Worm (Caenorhabditis elegans): ENCODE results near the gene B0334.4.

B0334.4 gene

ce11 chrII:11484600-11484999 lies 10.9 kb upstream of the B0334.4 start (continued):
- peak; percentile 40 for TF ChIP-seq fkh-10 (GFP tag; optimal IDR thresholded peaks at IDR 0.05)
- TF ChIP-seq nhr-28 (tag; optimal IDR thresholded peaks at IDR 0.05): no peak
- TF ChIP-seq nhr-237 (tag; optimal IDR thresholded peaks at IDR 0.05): no peak
- peak; percentile 72 to 91 for TF ChIP-seq lsy-2 (tag; optimal IDR thresholded peaks at IDR 0.05)
- TF ChIP-seq egl-27 (tag; optimal IDR thresholded peaks at IDR 0.05): peak in 1 of 2 experiments; percentile 25
- TF ChIP-seq tlp-1 (tag; optimal IDR thresholded peaks at IDR 0.05): no peak
- peak; percentile 14 for TF ChIP-seq ztf-4 (tag; optimal IDR thresholded peaks at IDR 0.05)
- peak; percentile 54 to 62 for TF ChIP-seq efl-1 (optimal IDR thresholded peaks at IDR 0.05)
- peak; percentile 50 to 96 for TF ChIP-seq efl-1 (GFP tag; optimal IDR thresholded peaks at IDR 0.05 in 1 of 2)
- peak; percentile 62 for TF ChIP-seq dsc-1 (tag; optimal IDR thresholded peaks at IDR 0.05)
- TF ChIP-seq unc-86 (tag; optimal IDR thresholded peaks at IDR 0.05): peak; percentile 16
- peak; percentile 70 for TF ChIP-seq swsn-7 (tag; optimal IDR thresholded peaks at IDR 0.05)
- TF ChIP-seq irx-1 (tag; optimal IDR thresholded peaks at IDR 0.05): peak; percentile 1

ce11 chrII:11485200-11485599 lies 10.3 kb upstream of the B0334.4 start, which contains the start of gene twk-5:
TSS of gene twk-5 (minus strand) at chrII:11485300.
- TF ChIP-seq lin-14 (GFP tag; optimal IDR thresholded peaks at IDR 0.05) (peak; percentile 17), hpl-2 (GFP tag; optimal IDR thresholded peaks at IDR 0.05) (no peak), ceh-63 (GFP tag; optimal IDR thresholded peaks at IDR 0.05) (no peak), lsy-2 (tag; optimal IDR thresholded peaks at IDR 0.05) (peak in 1 of 2 experiments; percentile 7), tlp-1 (tag; optimal IDR thresholded peaks at IDR 0.05) (no peak), swsn-7 (tag; optimal IDR thresholded peaks at IDR 0.05) (no peak), nhr-85 (tag) (peak; percentile 67), ceh-90 (tag; optimal IDR thresholded peaks at IDR 0.05) (no peak), unc-130 (tag; optimal IDR thresholded peaks at IDR 0.05) (no peak), nhr-47 (tag; optimal IDR thresholded peaks at IDR 0.05) (no peak), snu-23 (GFP tag; optimal IDR thresholded peaks at IDR 0.05) (peak; percentile 4)

- TF ChIP-seq dsc-1 (tag; optimal IDR thresholded peaks at IDR 0.05) (no peak), elt-3 (tag; optimal IDR thresholded peaks at IDR 0.05) (peak in 1 of 6 experiments; percentile 40), unc-30 (tag; optimal IDR thresholded peaks at IDR 0.05) (no peak), fkh-10 (GFP tag; optimal IDR thresholded peaks at IDR 0.05) (no peak), tbx-2 (tag; optimal IDR thresholded peaks at IDR 0.05) (no peak), nhr-90 (tag; optimal IDR thresholded peaks at IDR 0.05; ENCODE audit: poor library complexity) (peak; percentile 16), unc-130 (tag; optimal IDR thresholded peaks at IDR 0.05) (no peak), blmp-1 (tag; optimal IDR thresholded peaks at IDR 0.05) (peak; percentile 9), lin-14 (GFP tag; optimal IDR thresholded peaks at IDR 0.05) (peak; percentile 58), ztf-11 (tag; optimal IDR thresholded peaks at IDR 0.05) (no peak), lin-35 (GFP tag; optimal IDR thresholded peaks at IDR 0.05) (no peak), zag-1 (tag; optimal IDR thresholded peaks at IDR 0.05) (no peak), ztf-4 (tag; optimal IDR thresholded peaks at IDR 0.05) (no peak), pax-3 (tag; optimal IDR thresholded peaks at IDR 0.05) (no peak), nhr-85 (tag) (peak; percentile 77), ceh-90 (tag; optimal IDR thresholded peaks at IDR 0.05) (no peak), zip-4 (GFP tag; optimal IDR thresholded peaks at IDR 0.05) (no peak), nhr-20 (tag; optimal IDR thresholded peaks at IDR 0.05) (peak; percentile 28), snu-23 (GFP tag; optimal IDR thresholded peaks at IDR 0.05) (peak; percentile 39), sup-37 (GFP tag; optimal IDR thresholded peaks at IDR 0.05) (no peak)
These were observed 8.7 kb upstream of the B0334.4 start, which contains the start of gene ttr-18 for ce11 chrII:11486698-11487234. TSS of gene ttr-18 (minus strand) at chrII:11486748.

- TF ChIP-seq F16B12.6 (tag; optimal IDR thresholded peaks at IDR 0.05) (no peak), pag-3 (tag; optimal IDR thresholded peaks at IDR 0.05; ENCODE audit: borderline replicate concordance, insufficient read depth) (no peak), nhr-85 (tag) (no peak), nhr-237 (tag; optimal IDR thresholded peaks at IDR 0.05) (no peak), ceh-90 (tag; optimal IDR thresholded peaks at IDR 0.05) (no peak), mep-1 (tag; optimal IDR thresholded peaks at IDR 0.05) (no peak), C34B4.2 (tag; optimal IDR thresholded peaks at IDR 0.05) (no peak), unc-30 (tag; optimal IDR thresholded peaks at IDR 0.05) (no peak)
These were observed 7.5 kb upstream of the B0334.4 start, which contains the start of gene B0334.13 for ce11 chrII:11487999-11488398. TSS of gene B0334.13 (plus strand) at chrII:11488299.

Measured in whole organism, L1 larva.